Fruit fly (Drosophila melanogaster): ENCODE measurements around the gene Ilp8.

Ilp8 gene

DNA sequence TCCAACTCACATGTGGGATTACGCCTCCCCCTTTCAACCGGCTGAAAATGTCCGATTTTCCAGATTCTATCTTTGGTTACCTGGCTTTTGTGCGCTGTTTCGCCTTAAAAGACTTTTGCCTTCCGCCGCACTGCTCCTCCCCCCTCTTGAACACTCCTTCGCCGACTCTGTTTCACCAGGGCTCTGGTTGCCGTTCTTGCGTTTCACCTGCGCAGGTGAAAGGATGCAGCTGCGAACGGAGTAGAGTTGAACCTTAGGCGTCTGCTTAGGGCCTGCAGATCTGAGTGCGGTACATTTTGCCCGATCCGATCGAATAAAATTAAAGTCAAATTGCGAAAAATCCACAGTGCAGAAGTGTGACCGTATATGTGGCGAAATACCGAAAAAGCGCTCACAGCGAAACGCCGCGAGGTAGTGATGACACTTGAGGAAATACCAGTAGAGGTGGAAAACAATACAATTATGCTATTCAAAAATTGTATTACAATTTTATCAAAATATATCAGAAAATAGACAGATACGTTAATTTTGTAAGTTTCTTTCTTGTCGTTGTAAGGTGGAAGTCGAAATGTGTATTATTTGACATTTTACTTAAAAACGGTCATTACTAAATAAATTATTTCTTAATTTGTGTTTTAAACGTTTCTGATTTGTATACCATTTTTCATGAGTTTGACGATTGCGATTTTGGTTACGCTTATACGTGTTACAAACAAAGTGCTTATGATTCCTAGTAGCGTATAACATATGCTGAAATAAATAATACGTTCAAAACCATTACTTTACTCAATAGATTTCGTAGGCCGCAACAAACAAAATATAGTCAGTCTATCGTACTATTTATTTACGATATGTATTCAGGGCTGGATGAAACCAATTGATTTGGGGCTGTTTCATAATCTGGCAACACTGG is 16.0 kb downstream of the Ilp8 start, which contains the start of the genes CG6664 and CG7728 (continued):
- no peak for TF ChIP-seq CG11504 (tag; optimal IDR thresholded peaks at IDR 0.05)
- peak; percentile 29 for TF ChIP-seq jumu (GFP tag; optimal IDR thresholded peaks at IDR 0.05)
- peak; percentile 50 for TF ChIP-seq bcd (GFP tag; optimal IDR thresholded peaks at IDR 0.05)
- no peak for TF ChIP-seq CG1832 (GFP tag; optimal IDR thresholded peaks at IDR 0.05)
- no peak for TF ChIP-seq CG15073 (GFP tag; optimal IDR thresholded peaks at IDR 0.05)
- TF ChIP-seq CG7839 (tag; optimal IDR thresholded peaks at IDR 0.05) = no peak
- peak; percentile 8 for TF ChIP-seq Atf-2 (GFP tag; optimal IDR thresholded peaks at IDR 0.05)
- TF ChIP-seq CG18764 (GFP tag; optimal IDR thresholded peaks at IDR 0.05) = no peak
- peak; percentile 44 for TF ChIP-seq CG6272 (GFP tag; IDR thresholded peaks at IDR 0.05)
- TF ChIP-seq CG4328 (GFP tag; optimal IDR thresholded peaks at IDR 0.05) = peak; percentile 56
- no peak for TF ChIP-seq Dip2 (GFP tag; IDR thresholded peaks at IDR 0.05)
- TF ChIP-seq CG10147 (GFP tag; optimal IDR thresholded peaks at IDR 0.05) = no peak
- peak; percentile 34 for TF ChIP-seq CG1233 (GFP tag; optimal IDR thresholded peaks at IDR 0.05)
- TF ChIP-seq CG8281 (tag; optimal IDR thresholded peaks at IDR 0.05) = no peak
- no peak for TF ChIP-seq insv (GFP tag; optimal IDR thresholded peaks at IDR 0.05)
- peak; percentile 15 for TF ChIP-seq CG9876 (GFP tag; optimal IDR thresholded peaks at IDR 0.05)
- no peak for TF ChIP-seq gsb (GFP tag; IDR thresholded peaks at IDR 0.05)
- TF ChIP-seq crc (GFP tag; optimal IDR thresholded peaks at IDR 0.05) = no peak
- TF ChIP-seq CG9797 (GFP tag; optimal IDR thresholded peaks at IDR 0.05) = peak; percentile 64
- peak; percentile 79 for TF ChIP-seq Med (GFP tag)
- TF ChIP-seq CG7745 (tag; optimal IDR thresholded peaks at IDR 0.05) = no peak
- TF ChIP-seq phol (tag; optimal IDR thresholded peaks at IDR 0.05) = peak; percentile 58
- peak; percentile 8 for TF ChIP-seq Antp (GFP tag; optimal IDR thresholded peaks at IDR 0.05)
- TF ChIP-seq CG12744 (GFP tag; optimal IDR thresholded peaks at IDR 0.05) = no peak
- TF ChIP-seq Dek (tag; optimal IDR thresholded peaks at IDR 0.05) = no peak
- no peak for TF ChIP-seq CG11695 (GFP tag; IDR thresholded peaks at IDR 0.05)
- TF ChIP-seq cad (GFP tag; optimal IDR thresholded peaks at IDR 0.05) = no peak
- no peak for TF ChIP-seq CG13894 (tag; optimal IDR thresholded peaks at IDR 0.05)
- TF ChIP-seq CG16815 (GFP tag; optimal IDR thresholded peaks at IDR 0.05) = peak; percentile 52
- no peak for TF ChIP-seq dmrt99B (tag; optimal IDR thresholded peaks at IDR 0.05)
- peak; percentile 40 for TF ChIP-seq CG12942 (GFP tag; optimal IDR thresholded peaks at IDR 0.05)
- no peak for TF ChIP-seq bigmax (GFP tag; optimal IDR thresholded peaks at IDR 0.05)
- 0 out of 2 replicates have a peak, but pooled peaks have one; percentile 27 for TF ChIP-seq sens-2 (GFP tag; IDR thresholded peaks at IDR 0.05)
- no peak for TF ChIP-seq kay (GFP tag; optimal IDR thresholded peaks at IDR 0.05)
- TF ChIP-seq CG7987 (GFP tag; optimal IDR thresholded peaks at IDR 0.05) = no peak
- TF ChIP-seq hkb (optimal IDR thresholded peaks at IDR 0.05) = no peak
- no peak for TF ChIP-seq hkb (GFP tag; IDR thresholded peaks at IDR 0.05)
- no peak for TF ChIP-seq CG14965 (GFP tag; optimal IDR thresholded peaks at IDR 0.05; ENCODE audit: borderline replicate concordance)
- TF ChIP-seq grn (GFP tag; optimal IDR thresholded peaks at IDR 0.05) = no peak
- TF ChIP-seq Poxn (GFP tag; IDR thresholded peaks at IDR 0.05) = no peak
- peak; percentile 85 for TF ChIP-seq CG30403 (GFP tag; optimal IDR thresholded peaks at IDR 0.05)
- TF ChIP-seq CG5953 (GFP tag; IDR thresholded peaks at IDR 0.05) = no peak
- TF ChIP-seq CG4617 (GFP tag; optimal IDR thresholded peaks at IDR 0.05; ENCODE audit: borderline replicate concordance) = peak; percentile 87
- no peak for TF ChIP-seq Doc2 (GFP tag; IDR thresholded peaks at IDR 0.05)
- no peak for TF ChIP-seq gcm (GFP tag; optimal IDR thresholded peaks at IDR 0.05)
- no peak for TF ChIP-seq ham (GFP tag; IDR thresholded peaks at IDR 0.05)
- TF ChIP-seq CG12299 (tag; optimal IDR thresholded peaks at IDR 0.05) = no peak
- TF ChIP-seq CG3847 (GFP tag; IDR thresholded peaks at IDR 0.05) = peak; percentile 52
- peak; percentile 47 for TF ChIP-seq Meics (GFP tag; optimal IDR thresholded peaks at IDR 0.05)
- no peak for TF ChIP-seq yki (optimal IDR thresholded peaks at IDR 0.05)
